Fruit fly (Drosophila melanogaster): ENCODE data around the gene nAChRalpha5.
A peak's percentile ranks its signal among the peaks of the same experiment; 100 is the strongest.

nAChRalpha5 gene

DNA sequence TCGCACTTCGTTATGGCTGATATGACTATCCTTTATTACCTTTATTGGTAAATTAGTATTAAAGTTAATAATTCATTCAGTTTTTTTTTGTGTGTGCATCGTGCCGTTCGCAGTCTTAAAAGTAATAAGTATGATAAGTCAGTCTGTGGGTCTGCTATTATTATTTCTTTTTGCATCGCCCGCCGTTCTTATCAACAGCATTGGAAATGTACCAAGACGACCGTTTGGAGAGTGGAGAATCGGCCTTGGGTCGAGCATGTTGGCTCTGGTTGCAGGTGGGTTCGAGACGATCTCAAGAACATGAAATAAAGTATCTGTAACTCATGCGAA, 19.5 kb upstream of the nAChRalpha5 start:
- TF ChIP-seq toe (GFP tag; optimal IDR thresholded peaks at IDR 0.05) (no peak), Clk (GFP tag; optimal IDR thresholded peaks at IDR 0.05) (no peak), kay (GFP tag; ENCODE audit: borderline replicate concordance) (peak; percentile 89), pad (GFP tag; optimal IDR thresholded peaks at IDR 0.05) (peak; percentile 33), ovo (GFP tag; optimal IDR thresholded peaks at IDR 0.05) (no peak)

DNA sequence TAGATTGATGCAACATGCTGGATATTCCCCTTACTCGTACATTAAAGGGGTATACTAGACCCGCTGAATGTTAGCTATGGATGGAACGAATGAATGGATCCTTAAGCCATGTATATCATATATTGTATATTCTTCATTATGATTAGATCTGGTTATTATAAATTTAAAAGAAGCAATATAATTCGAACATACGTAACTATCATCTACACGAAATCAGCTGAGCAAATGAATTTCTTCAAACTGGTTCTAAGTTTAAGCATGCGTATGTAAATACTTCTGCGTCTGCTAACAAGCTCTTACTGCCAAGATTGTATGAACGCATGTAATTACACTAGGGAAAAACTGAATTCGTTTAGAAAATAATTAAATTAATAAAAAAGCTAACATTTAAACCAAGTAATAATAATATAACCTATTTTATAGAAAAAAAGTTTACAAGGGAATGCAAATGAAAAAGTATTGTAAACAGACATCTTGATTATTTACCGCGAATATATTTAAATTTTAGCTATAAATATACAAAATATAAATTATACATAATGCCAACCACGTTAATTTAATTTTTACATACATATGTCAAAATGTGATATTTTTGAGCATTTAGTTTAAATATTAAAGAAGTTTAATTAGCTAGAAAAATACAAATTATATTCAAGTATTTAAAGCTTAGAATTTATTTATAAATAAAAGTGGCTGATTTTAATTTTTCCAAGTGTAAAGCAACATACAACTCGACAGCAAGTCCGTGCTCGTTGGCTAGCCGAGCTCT, 18.9 kb upstream of the nAChRalpha5 start:
- TF ChIP-seq CG7101 (tag; optimal IDR thresholded peaks at IDR 0.05), result peak; percentile 5
- TF ChIP-seq Crg-1 (GFP tag; optimal IDR thresholded peaks at IDR 0.05), result no peak
- TF ChIP-seq kay (GFP tag; ENCODE audit: borderline replicate concordance), result peak; percentile 62

dm6 chr2L:14021646-14022129, 18.3 kb upstream of the nAChRalpha5 start:
- TF ChIP-seq pad (GFP tag; optimal IDR thresholded peaks at IDR 0.05) (peak; percentile 98), ovo (GFP tag; optimal IDR thresholded peaks at IDR 0.05) (peak; percentile 74), Hr96 (GFP tag; optimal IDR thresholded peaks at IDR 0.05) (no peak)

dm6 chr2L:14022130-14022735, 17.7 kb upstream of the nAChRalpha5 start:
- TF ChIP-seq kay (GFP tag; ENCODE audit: borderline replicate concordance) (peak; percentile 67), CG1620 (GFP tag; optimal IDR thresholded peaks at IDR 0.05) (peak; percentile 20), ovo (GFP tag; optimal IDR thresholded peaks at IDR 0.05) (no peak), CG11617 (GFP tag; optimal IDR thresholded peaks at IDR 0.05) (peak; percentile 81), CG33017 (tag; optimal IDR thresholded peaks at IDR 0.05) (peak; percentile 93), CG14711 (tag; optimal IDR thresholded peaks at IDR 0.05) (peak; percentile 88), CG12768 (GFP tag; optimal IDR thresholded peaks at IDR 0.05) (peak; percentile 71), pad (GFP tag; optimal IDR thresholded peaks at IDR 0.05) (peak; percentile 57), CG7101 (tag; optimal IDR thresholded peaks at IDR 0.05) (peak; percentile 92), Clk (GFP tag; optimal IDR thresholded peaks at IDR 0.05) (peak; percentile 32), cic (GFP tag; optimal IDR thresholded peaks at IDR 0.05) (peak; percentile 28), Mnt (GFP tag; optimal IDR thresholded peaks at IDR 0.05) (peak; percentile 38), toe (GFP tag; optimal IDR thresholded peaks at IDR 0.05) (peak; percentile 20), bab1 (GFP tag; optimal IDR thresholded peaks at IDR 0.05) (peak; percentile 77), cnc (optimal IDR thresholded peaks at IDR 0.05) (no peak), CG7045 (GFP tag; optimal IDR thresholded peaks at IDR 0.05) (peak; percentile 94), Crg-1 (GFP tag; optimal IDR thresholded peaks at IDR 0.05) (no peak), Hr96 (GFP tag; optimal IDR thresholded peaks at IDR 0.05) (peak; percentile 29), CG5204 (GFP tag; optimal IDR thresholded peaks at IDR 0.05) (peak; percentile 64), tj (GFP tag; optimal IDR thresholded peaks at IDR 0.05) (peak; percentile 85)

DNA sequence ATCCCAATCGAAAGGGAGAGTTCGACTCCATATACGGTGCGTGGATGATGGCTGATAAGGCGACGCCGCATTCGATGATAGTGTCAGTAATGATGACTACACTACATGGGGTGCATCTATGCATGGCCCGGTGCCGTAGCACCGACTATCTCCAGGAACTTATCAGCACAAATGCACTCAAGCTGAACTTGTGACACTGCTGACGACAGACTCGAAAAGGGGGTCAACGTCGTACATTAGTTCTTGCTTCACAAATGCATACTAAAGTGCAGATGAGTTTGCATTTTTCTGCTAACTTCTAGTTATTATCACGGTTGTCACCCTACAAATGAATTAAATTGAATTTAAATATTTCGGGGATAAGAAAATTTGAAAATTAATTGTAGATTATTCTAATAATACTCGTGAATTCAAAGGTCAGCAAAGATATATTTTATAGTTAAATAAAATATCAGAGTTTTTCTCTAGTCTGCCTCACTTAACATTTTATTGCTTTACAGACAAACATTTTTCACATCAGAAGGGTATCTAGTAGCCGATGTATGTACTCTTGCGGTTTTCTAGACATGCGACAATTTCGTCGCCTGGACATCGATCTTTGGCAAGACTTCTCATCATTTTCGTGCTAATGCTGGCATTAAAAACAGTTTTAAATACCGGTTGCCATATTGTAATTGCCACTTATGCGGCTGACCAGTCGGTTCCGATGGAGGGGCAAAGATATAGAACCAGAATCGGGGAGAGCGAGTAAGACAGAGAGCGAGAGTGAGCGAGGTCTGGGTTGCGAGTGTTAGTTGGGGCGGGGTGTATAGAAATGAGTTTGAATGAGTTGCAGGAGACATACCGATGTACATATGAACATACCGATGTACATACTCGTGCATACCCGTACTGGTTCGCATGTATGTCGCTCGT, 16.6 kb upstream of the nAChRalpha5 start:
- TF ChIP-seq ovo (GFP tag; optimal IDR thresholded peaks at IDR 0.05), result no peak
- TF ChIP-seq kay (GFP tag; ENCODE audit: borderline replicate concordance), result peak; percentile 2
- TF ChIP-seq CG12768 (GFP tag; optimal IDR thresholded peaks at IDR 0.05), result no peak
- TF ChIP-seq Hr96 (GFP tag; optimal IDR thresholded peaks at IDR 0.05), result no peak
- TF ChIP-seq tj (GFP tag; optimal IDR thresholded peaks at IDR 0.05), result no peak
- peak in 1 of 2 experiments; percentile 30 for TF ChIP-seq cnc (optimal IDR thresholded peaks at IDR 0.05)

DNA sequence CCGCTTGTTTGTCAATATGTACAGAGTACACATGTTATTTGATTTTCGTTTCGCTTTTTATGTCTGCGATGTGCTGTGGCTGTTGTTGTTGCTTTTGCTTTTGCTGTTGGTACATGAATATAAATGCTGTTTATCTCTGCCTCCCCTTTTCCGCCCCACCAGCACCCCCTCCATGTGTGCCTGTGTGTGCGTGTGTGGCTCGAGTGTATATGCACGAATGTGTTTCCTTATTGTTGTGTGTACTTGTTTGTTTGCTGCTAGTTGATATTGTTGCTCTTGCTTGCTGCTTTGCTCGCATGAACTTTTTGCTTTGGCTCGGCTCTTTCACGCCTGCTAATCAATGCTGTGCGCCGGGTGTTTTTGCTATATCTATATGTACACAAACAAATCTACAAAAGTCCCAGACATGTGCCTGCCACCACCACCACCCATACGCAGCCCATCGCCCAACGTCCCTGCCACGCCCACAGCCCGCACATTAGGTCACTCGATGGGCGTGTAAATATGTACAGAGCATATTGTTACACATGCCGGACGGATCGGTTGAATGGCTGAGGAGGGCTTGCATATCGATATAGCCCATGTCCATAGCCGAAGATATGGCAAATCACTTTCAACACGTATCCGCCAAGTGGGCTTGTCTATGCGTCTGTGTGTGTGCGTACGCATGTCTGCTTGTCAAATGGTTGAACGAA, 15.8 kb upstream of the nAChRalpha5 start:
- TF ChIP-seq pad (GFP tag; optimal IDR thresholded peaks at IDR 0.05), result peak; percentile 89
- peak; percentile 96 for TF ChIP-seq cic (GFP tag; optimal IDR thresholded peaks at IDR 0.05)
- peak; percentile 95 for TF ChIP-seq CG12768 (GFP tag; optimal IDR thresholded peaks at IDR 0.05)
- TF ChIP-seq Mnt (GFP tag; optimal IDR thresholded peaks at IDR 0.05), result peak; percentile 76
- no peak for TF ChIP-seq bab1 (GFP tag; optimal IDR thresholded peaks at IDR 0.05)
- peak; percentile 86 for TF ChIP-seq CG14711 (tag; optimal IDR thresholded peaks at IDR 0.05)
- peak; percentile 91 for TF ChIP-seq CG5204 (GFP tag; optimal IDR thresholded peaks at IDR 0.05)
- TF ChIP-seq tj (GFP tag; optimal IDR thresholded peaks at IDR 0.05), result peak; percentile 62
- peak; percentile 97 for TF ChIP-seq CG7045 (GFP tag; optimal IDR thresholded peaks at IDR 0.05)
- peak; percentile 91 for TF ChIP-seq Clk (GFP tag; optimal IDR thresholded peaks at IDR 0.05)
- TF ChIP-seq CG1620 (GFP tag; optimal IDR thresholded peaks at IDR 0.05), result peak; percentile 90
- TF ChIP-seq cnc (optimal IDR thresholded peaks at IDR 0.05), result no peak
- peak; percentile 98 for TF ChIP-seq kay (GFP tag; ENCODE audit: borderline replicate concordance)
- TF ChIP-seq toe (GFP tag; optimal IDR thresholded peaks at IDR 0.05), result peak; percentile 85
- TF ChIP-seq Hr96 (GFP tag; optimal IDR thresholded peaks at IDR 0.05), result peak; percentile 94
- peak; percentile 97 for TF ChIP-seq ovo (GFP tag; optimal IDR thresholded peaks at IDR 0.05)
- TF ChIP-seq CG33017 (tag; optimal IDR thresholded peaks at IDR 0.05), result peak; percentile 83
- peak; percentile 94 for TF ChIP-seq CG7101 (tag; optimal IDR thresholded peaks at IDR 0.05)
- peak; percentile 98 for TF ChIP-seq Crg-1 (GFP tag; optimal IDR thresholded peaks at IDR 0.05)
- TF ChIP-seq CG11617 (GFP tag; optimal IDR thresholded peaks at IDR 0.05), result peak; percentile 82
